Fruit fly (Drosophila melanogaster) whole organism, prepupa: Measurements from ENCODE around the gene Nrx-1.

Experiments used
- CG10631 ChIP-seq: fragments of 200-800 bp; sonication (Bioruptor generic); optimal IDR thresholded peaks from 2 replicates; lab custom pipeline; 2016; ENCODE audit warnings: missing biosample characterization, missing genetic modification characterization
- CG10669 ChIP-seq: fragments of 200-800 bp; sonication (Bioruptor generic); optimal IDR thresholded peaks from 3 replicates; lab custom pipeline; 2018; ENCODE audit warnings: missing biosample characterization, mild to moderate bottlenecking, missing genetic modification characterization, moderate library complexity
- CG16779 ChIP-seq: fragments of 200-800 bp; sonication (Bioruptor generic); optimal IDR thresholded peaks from 3 replicates; lab custom pipeline; 2017; ENCODE audit warnings: missing biosample characterization, mild to moderate bottlenecking, missing genetic modification characterization
- CG31627 ChIP-seq: fragments of 200-800 bp; sonication (Bioruptor generic); optimal IDR thresholded peaks from 3 replicates; lab custom pipeline; 2016; ENCODE audit warnings: missing biosample characterization, missing genetic modification characterization
- CG32006 ChIP-seq: fragments of 200-800 bp; sonication (Bioruptor generic); optimal IDR thresholded peaks from 3 replicates; lab custom pipeline; 2017; ENCODE audit warnings: missing biosample characterization, mild to moderate bottlenecking, missing genetic modification characterization
- CG34406 ChIP-seq: fragments of 200-800 bp; sonication (Bioruptor generic); optimal IDR thresholded peaks from 3 replicates; lab custom pipeline; 2016; ENCODE audit warnings: missing biosample characterization, missing genetic modification characterization
- CG3919 ChIP-seq: fragments of 200-800 bp; sonication (Bioruptor generic); optimal IDR thresholded peaks from 3 replicates; lab custom pipeline; 2016; ENCODE audit warnings: missing biosample characterization, missing genetic modification characterization
- CG4318 ChIP-seq: fragments of 200-800 bp; sonication (Bioruptor generic); optimal IDR thresholded peaks from 3 replicates; lab custom pipeline; 2017; ENCODE audit warnings: missing biosample characterization, mild to moderate bottlenecking, missing genetic modification characterization
- CG6163 ChIP-seq: fragments of 200-800 bp; sonication (Bioruptor generic); IDR thresholded peaks from 3 replicates; pipeline ENCODE4 v1.3.6; 2022; ENCODE audit warnings: missing biosample characterization, missing genetic modification characterization
- CG6276 ChIP-seq: fragments of 200-800 bp; sonication (Bioruptor generic); optimal IDR thresholded peaks from 2 replicates; lab custom pipeline; 2017; ENCODE audit warnings: missing biosample characterization, mild to moderate bottlenecking, missing genetic modification characterization
- CG6792 ChIP-seq: fragments of 200-800 bp; sonication (Bioruptor generic); optimal IDR thresholded peaks from 3 replicates; lab custom pipeline; 2016; ENCODE audit warnings: missing biosample characterization, missing genetic modification characterization
- CG6808 ChIP-seq: fragments of 200-800 bp; sonication (Bioruptor generic); optimal IDR thresholded peaks from 3 replicates; lab custom pipeline; 2017; ENCODE audit warnings: missing biosample characterization, missing genetic modification characterization, mild to moderate bottlenecking, moderate library complexity, missing genetic modification reagents
- CG6854 ChIP-seq: fragments of 200-800 bp; sonication (Bioruptor generic); optimal IDR thresholded peaks from 2 replicates; lab custom pipeline; 2017; ENCODE audit warnings: missing biosample characterization, mild to moderate bottlenecking, missing genetic modification characterization
- CG7368 ChIP-seq: fragments of 200-800 bp; sonication (Bioruptor generic); optimal IDR thresholded peaks from 3 replicates; lab custom pipeline; 2016; ENCODE audit warnings: missing biosample characterization, missing genetic modification characterization
- CG8119 ChIP-seq: fragments of 200-800 bp; sonication (Bioruptor generic); IDR thresholded peaks from 3 replicates; pipeline ENCODE4 v1.3.6; 2022; ENCODE audit warnings: missing biosample characterization, missing genetic modification characterization
- CG8319 ChIP-seq: fragments of 200-800 bp; sonication (Bioruptor generic); optimal IDR thresholded peaks from 3 replicates; lab custom pipeline; 2016; ENCODE audit warnings: missing biosample characterization, missing genetic modification characterization
- CG8632 ChIP-seq: fragments of 200-800 bp; sonication (Bioruptor generic); optimal IDR thresholded peaks from 3 replicates; lab custom pipeline; 2016; ENCODE audit warnings: missing biosample characterization, missing genetic modification characterization
- CG9139 ChIP-seq: fragments of 200-800 bp; sonication (Bioruptor generic); optimal IDR thresholded peaks from 3 replicates; lab custom pipeline; 2017; ENCODE audit warnings: missing biosample characterization, mild to moderate bottlenecking, missing genetic modification characterization
- Eip78C ChIP-seq: fragments of 200-800 bp; sonication (Bioruptor generic); peaks from one replicate; lab custom pipeline; 2016; ENCODE audit warnings: missing biosample characterization, missing genetic modification characterization
- Eip93F ChIP-seq: fragments of 200-800 bp; sonication (Bioruptor generic); optimal IDR thresholded peaks from 2 replicates; lab custom pipeline; 2016; ENCODE audit warnings: missing biosample characterization, mild to moderate bottlenecking, missing genetic modification characterization
- Ets21C ChIP-seq: fragments of 200-800 bp; sonication (Bioruptor generic); optimal IDR thresholded peaks from 3 replicates; lab custom pipeline; 2016; ENCODE audit warnings: missing biosample characterization, missing genetic modification characterization
- Ets96B ChIP-seq: fragments of 200-800 bp; optimal IDR thresholded peaks from 2 replicates; lab custom pipeline; 2019; ENCODE audit warnings: missing biosample characterization, mild to moderate bottlenecking, missing genetic modification characterization, moderate library complexity
- Hr39 ChIP-seq: fragments of 200-800 bp; sonication (Bioruptor generic); optimal IDR thresholded peaks from 2 replicates; lab custom pipeline; 2016; ENCODE audit warnings: missing biosample characterization, missing genetic modification characterization
- Hr4 ChIP-seq: fragments of 200-800 bp; sonication (Bioruptor generic); optimal IDR thresholded peaks from 3 replicates; lab custom pipeline; 2016; ENCODE audit warnings: missing biosample characterization, missing genetic modification characterization
- Lpt ChIP-seq: fragments of 200-800 bp; sonication (Bioruptor generic); optimal IDR thresholded peaks from 3 replicates; lab custom pipeline; 2016; ENCODE audit warnings: missing biosample characterization, missing genetic modification characterization
- Met ChIP-seq: fragments of 200-800 bp; sonication (Bioruptor generic); optimal IDR thresholded peaks from 3 replicates; lab custom pipeline; 2016; ENCODE audit warnings: missing biosample characterization, missing genetic modification characterization
- Smox ChIP-seq: fragments of 200-800 bp; sonication (Bioruptor generic); optimal IDR thresholded peaks from 3 replicates; lab custom pipeline; 2016; ENCODE audit warnings: missing biosample characterization, missing genetic modification characterization
- Sox102F ChIP-seq: fragments of 200-800 bp; sonication (Bioruptor generic); optimal IDR thresholded peaks from 2 replicates; lab custom pipeline; 2016; ENCODE audit warnings: missing biosample characterization, mild to moderate bottlenecking, missing genetic modification characterization
- Sox14 ChIP-seq: fragments of 200-800 bp; sonication (Bioruptor generic); optimal IDR thresholded peaks from 3 replicates; lab custom pipeline; 2016; ENCODE audit warnings: missing biosample characterization, missing genetic modification characterization
- acj6 ChIP-seq: fragments of 200-800 bp; sonication (Bioruptor generic); optimal IDR thresholded peaks from 3 replicates; lab custom pipeline; 2016; ENCODE audit warnings: missing biosample characterization, missing genetic modification characterization
- cyc ChIP-seq: fragments of 200-800 bp; sonication (Bioruptor generic); optimal IDR thresholded peaks from 3 replicates; lab custom pipeline; 2016; ENCODE audit warnings: missing biosample characterization, missing genetic modification characterization
- dac ChIP-seq: fragments of 200-800 bp; sonication (Bioruptor generic); optimal IDR thresholded peaks from 2 replicates; lab custom pipeline; 2017; ENCODE audit warnings: missing biosample characterization, mild to moderate bottlenecking, missing genetic modification characterization
- dsx ChIP-seq: fragments of 200-800 bp; optimal IDR thresholded peaks from 3 replicates; lab custom pipeline; 2019; ENCODE audit warnings: missing biosample characterization, mild to moderate bottlenecking, missing genetic modification characterization, moderate library complexity; ENCODE audit not compliant: poor library complexity, severe bottlenecking
- eg ChIP-seq: fragments of 200-800 bp; sonication (Bioruptor generic); IDR thresholded peaks from 3 replicates; pipeline ENCODE4 v1.3.6; 2022; ENCODE audit warnings: missing biosample characterization, missing genetic modification characterization
- esn ChIP-seq: fragments of 200-800 bp; sonication (Bioruptor generic); optimal IDR thresholded peaks from 2 replicates; lab custom pipeline; 2016; ENCODE audit warnings: missing biosample characterization, mild to moderate bottlenecking, missing genetic modification characterization, moderate library complexity
- fd85E ChIP-seq: fragments of 200-800 bp; sonication (Bioruptor generic); optimal IDR thresholded peaks from 3 replicates; lab custom pipeline; 2016; ENCODE audit warnings: missing biosample characterization, missing genetic modification characterization
- fkh ChIP-seq: fragments of 200-800 bp; sonication (Bioruptor generic); optimal IDR thresholded peaks from 3 replicates; lab custom pipeline; 2017; ENCODE audit warnings: missing biosample characterization, mild to moderate bottlenecking, missing genetic modification characterization, moderate library complexity
- lz ChIP-seq: fragments of 200-800 bp; sonication (Bioruptor generic); optimal IDR thresholded peaks from 3 replicates; lab custom pipeline; 2016; ENCODE audit warnings: missing biosample characterization, missing genetic modification characterization
- net ChIP-seq: fragments of 200-800 bp; sonication (Bioruptor generic); optimal IDR thresholded peaks from 3 replicates; lab custom pipeline; 2016; ENCODE audit warnings: missing biosample characterization, missing genetic modification characterization
- salr ChIP-seq, 2 experiments: fragments of 200-800 bp; sonication (Bioruptor generic); optimal IDR thresholded peaks; 3 replicates each; lab custom pipeline; 2016 to 2018; ENCODE audit warnings: missing biosample characterization in 2 of 2, missing genetic modification characterization in 2 of 2, mild to moderate bottlenecking in 1 of 2
- spab ChIP-seq: fragments of 200-800 bp; sonication (Bioruptor generic); optimal IDR thresholded peaks from 2 replicates; lab custom pipeline; 2017; ENCODE audit warnings: missing biosample characterization, mild to moderate bottlenecking, missing genetic modification characterization, missing genetic modification reagents
- ss ChIP-seq, 2 experiments: fragments of 200-800 bp; sonication (Bioruptor generic); optimal IDR thresholded peaks; 2 replicates in 1 of 2; 3 replicates in 1 of 2; lab custom pipeline; 2017 to 2018; ENCODE audit warnings: mild to moderate bottlenecking in 2 of 2, missing biosample characterization in 2 of 2, missing genetic modification characterization in 2 of 2, moderate library complexity in 1 of 2
- svp ChIP-seq: fragments of 200-800 bp; sonication (Bioruptor generic); peaks from one replicate; lab custom pipeline; 2016; ENCODE audit warnings: missing biosample characterization, missing genetic modification characterization
- topi ChIP-seq: fragments of 200-800 bp; sonication (Bioruptor generic); optimal IDR thresholded peaks from 3 replicates; lab custom pipeline; 2016; ENCODE audit warnings: missing biosample characterization, missing genetic modification characterization

Nrx-1 gene

dm6 chr3R:22530305-22530704 lies 62.0 kb downstream of the Nrx-1 start, which contains the start of gene CG33099 (continued):
- TF ChIP-seq CG8319 (no peak), Ets96B (tag; lab: Kevin White, UChicago) (no peak), Hr39 (GFP tag; lab: Kevin White, UChicago) (no peak), acj6 (GFP tag; lab: Kevin White, UChicago) (peak; percentile 0), cyc (GFP tag; lab: Kevin White, UChicago) (no peak), CG9139 (no peak), CG6276 (GFP tag; lab: Kevin White, UChicago) (no peak), fkh (GFP tag; lab: Kevin White, UChicago) (peak; percentile 97), CG6854 (GFP tag; lab: Kevin White, UChicago) (peak; percentile 4), dac (no peak), CG6792 (peak; percentile 0), fd85E (no peak), CG10669 (peak; percentile 19), Hr4 (GFP tag; lab: Kevin White, UChicago) (no peak), Ets21C (no peak), Smox (GFP tag; lab: Kevin White, UChicago) (no peak), CG6808 (no peak), dsx (no peak), lz (GFP tag; lab: Kevin White, UChicago) (no peak), Sox102F (GFP tag; lab: Kevin White, UChicago) (no peak), CG32006 (GFP tag; lab: Kevin White, UChicago) (no peak), CG4318 (GFP tag; lab: Kevin White, UChicago) (no peak), CG31627 (GFP tag; lab: Kevin White, UChicago) (no peak), ss (GFP tag; optimal IDR thresholded peaks at IDR 0.05; lab: Kevin White, UChicago) (peak in 1 of 2 experiments; percentile 26), CG3919 (GFP tag; lab: Kevin White, UChicago) (peak; percentile 32), CG10631 (no peak), CG8119 (no peak), spab (GFP tag; lab: Kevin White, UChicago) (no peak), topi (no peak), Lpt (GFP tag; lab: Kevin White, UChicago) (no peak), esn (GFP tag; lab: Kevin White, UChicago) (peak; percentile 12)

dm6 chr3R:22531801-22532200 lies 63.5 kb downstream of the Nrx-1 start, which contains the start of gene CG33093:
TSS of gene CG33093 (minus strand) at chr3R:22531922.
- TF ChIP-seq svp (GFP tag; lab: Kevin White, UChicago) (peak; percentile 45), Sox14 (GFP tag; lab: Kevin White, UChicago) (peak; percentile 59), Eip78C (GFP tag; lab: Kevin White, UChicago) (peak; percentile 47), Eip93F (GFP tag; lab: Kevin White, UChicago) (no peak)
- TF ChIP-seq, all 60 proteins: peak for 3

- TF ChIP-seq CG6276 (GFP tag; lab: Kevin White, UChicago) (no peak), CG8632 (GFP tag; lab: Kevin White, UChicago) (no peak), cyc (GFP tag; lab: Kevin White, UChicago) (no peak), CG7368 (GFP tag; lab: Kevin White, UChicago) (no peak), dsx (peak; percentile 73), Eip93F (GFP tag; lab: Kevin White, UChicago) (no peak), CG8119 (no peak), CG6854 (GFP tag; lab: Kevin White, UChicago) (no peak), Eip78C (GFP tag; lab: Kevin White, UChicago) (peak; percentile 53), CG6163 (GFP tag; lab: Robert Waterston, UW) (no peak), CG34406 (GFP tag; lab: Kevin White, UChicago) (no peak), Met (no peak), Lpt (GFP tag; lab: Kevin White, UChicago) (no peak), dac (no peak), CG6808 (no peak), fkh (GFP tag; lab: Kevin White, UChicago) (no peak), salr (GFP tag; optimal IDR thresholded peaks at IDR 0.05; lab: Kevin White, UChicago) (no peak), CG16779 (tag; lab: Kevin White, UChicago) (no peak), eg (GFP tag; lab: Robert Waterston, UW) (no peak), acj6 (GFP tag; lab: Kevin White, UChicago) (no peak), net (GFP tag; lab: Kevin White, UChicago) (no peak), Sox102F (GFP tag; lab: Kevin White, UChicago) (peak; percentile 5), CG10669 (no peak)
- TF ChIP-seq, all 60 proteins: peak for 3
These were observed 65.9 kb downstream of the Nrx-1 start for dm6 chr3R:22533973-22534931.
